Fruit fly (Drosophila melanogaster) whole organism, embryonic: ENCODE data around the gene CG31077.

ENCODE experiments used
- ATbp ChIP-seq: fragments of 200-800 bp; sonication (Bioruptor generic); optimal IDR thresholded peaks from 2 replicates; lab custom pipeline; 2017; ENCODE audit warnings: missing biosample characterization, mild to moderate bottlenecking, missing genetic modification characterization, missing genetic modification reagents
- Atf3 ChIP-seq: fragments of 200-800 bp; sonication (Bioruptor generic); optimal IDR thresholded peaks from 3 replicates; lab custom pipeline; 2016; ENCODE audit warnings: missing biosample characterization, missing genetic modification characterization
- Atf6 ChIP-seq: fragments of 200-800 bp; sonication (Bioruptor generic); IDR thresholded peaks from 2 replicates; pipeline ENCODE4 v1.3.6; 2022; ENCODE audit warnings: missing biosample characterization, missing genetic modification characterization
- Blimp-1 ChIP-seq: fragments of 200-800 bp; sonication (Bioruptor generic); optimal IDR thresholded peaks from 3 replicates; lab custom pipeline; 2018; ENCODE audit warnings: missing biosample characterization, missing genetic modification characterization, mild to moderate bottlenecking, moderate library complexity, missing genetic modification reagents
- C15 ChIP-seq: fragments of 200-800 bp; sonication (Bioruptor generic); IDR thresholded peaks from 3 replicates; pipeline ENCODE4 v1.3.6; 2022; ENCODE audit warnings: missing biosample characterization, missing genetic modification characterization
- CG14014 ChIP-seq: fragments of 200-800 bp; sonication (Bioruptor generic); IDR thresholded peaks from 2 replicates; pipeline ENCODE4 v1.3.6; 2022; ENCODE audit warnings: missing biosample characterization, missing genetic modification characterization
- CG14050 ChIP-seq: fragments of 200-800 bp; sonication (Bioruptor generic); IDR thresholded peaks from 3 replicates; pipeline ENCODE4 v1.3.6; 2022; ENCODE audit warnings: missing biosample characterization, missing genetic modification characterization
- CG14860 ChIP-seq: fragments of 200-800 bp; sonication (Bioruptor generic); IDR thresholded peaks from 3 replicates; pipeline ENCODE4 v1.3.6; 2022; ENCODE audit warnings: missing biosample characterization, missing genetic modification characterization; ENCODE audit not compliant: partially characterized antibody
- CG1529 ChIP-seq: fragments of 200-800 bp; sonication (Bioruptor generic); optimal IDR thresholded peaks from 3 replicates; lab custom pipeline; 2018; ENCODE audit warnings: missing biosample characterization, missing genetic modification characterization
- CG15514 ChIP-seq: fragments of 200-800 bp; sonication (Bioruptor generic); optimal IDR thresholded peaks from 3 replicates; lab custom pipeline; 2017; ENCODE audit warnings: missing biosample characterization, missing genetic modification characterization, mild to moderate bottlenecking, moderate library complexity, missing genetic modification reagents
- CG15696 ChIP-seq: fragments of 200-800 bp; sonication (Bioruptor generic); optimal IDR thresholded peaks from 2 replicates; lab custom pipeline; 2019; ENCODE audit warnings: missing biosample characterization, mild to moderate bottlenecking, missing genetic modification characterization, moderate library complexity
- CG16813 ChIP-seq: fragments of 200-800 bp; sonication (Bioruptor generic); IDR thresholded peaks from 3 replicates; pipeline ENCODE4 v1.3.6; 2022; ENCODE audit warnings: missing biosample characterization, missing genetic modification characterization; ENCODE audit not compliant: partially characterized antibody
- CG16863 ChIP-seq: fragments of 200-800 bp; sonication (Bioruptor generic); optimal IDR thresholded peaks from 3 replicates; lab custom pipeline; 2016; ENCODE audit warnings: missing biosample characterization, missing genetic modification characterization
- CG17385 ChIP-seq: fragments of 200-800 bp; sonication (Bioruptor generic); optimal IDR thresholded peaks from 3 replicates; lab custom pipeline; 2018; ENCODE audit warnings: missing biosample characterization, mild to moderate bottlenecking, missing genetic modification characterization
- CG32772 ChIP-seq: fragments of 200-800 bp; sonication (Bioruptor generic); IDR thresholded peaks from 2 replicates; pipeline ENCODE4 v1.3.6; 2022; ENCODE audit warnings: missing biosample characterization, missing genetic modification characterization
- CG43689 ChIP-seq: fragments of 200-800 bp; sonication (Bioruptor generic); IDR thresholded peaks from 2 replicates; pipeline ENCODE4 v1.3.6; 2022; ENCODE audit warnings: missing biosample characterization, missing genetic modification characterization
- CG6254 ChIP-seq: fragments of 200-800 bp; sonication (Bioruptor generic); optimal IDR thresholded peaks from 3 replicates; lab custom pipeline; 2017; ENCODE audit warnings: mild to moderate bottlenecking, missing biosample characterization, missing genetic modification reagents, missing genetic modification characterization
- CG7745 ChIP-seq: fragments of 200-800 bp; sonication (Bioruptor generic); optimal IDR thresholded peaks from 2 replicates; lab custom pipeline; 2018; ENCODE audit warnings: missing biosample characterization, mild to moderate bottlenecking, missing genetic modification characterization, moderate library complexity
- CG7963 ChIP-seq: fragments of 200-800 bp; sonication (Bioruptor generic); IDR thresholded peaks from 3 replicates; pipeline ENCODE4 v1.3.6; 2022; ENCODE audit warnings: missing biosample characterization, missing genetic modification characterization; ENCODE audit not compliant: partially characterized antibody
- CG8765 ChIP-seq: fragments of 200-800 bp; sonication (Bioruptor generic); IDR thresholded peaks from 2 replicates; pipeline ENCODE4 v1.3.6; 2022; ENCODE audit warnings: missing biosample characterization, missing genetic modification characterization
- CkIIα-i1 ChIP-seq: fragments of 200-800 bp; sonication (Bioruptor generic); IDR thresholded peaks from 2 replicates; pipeline ENCODE4 v1.3.6; 2022; ENCODE audit warnings: missing biosample characterization, missing genetic modification characterization
- D ChIP-seq, 2 experiments: fragments of 200-800 bp in 1 of 2; fragments of >200 bp in 1 of 2; sonication (Bioruptor generic) in 1 of 2; optimal IDR thresholded peaks; 2 replicates in 1 of 2; 3 replicates in 1 of 2; lab custom pipeline; 2017; ENCODE audit warnings: mild to moderate bottlenecking in 1 of 2, missing biosample characterization in 1 of 2, missing genetic modification characterization in 1 of 2, missing genetic modification reagents in 1 of 2
- Doc2 ChIP-seq: fragments of 200-800 bp; sonication (Bioruptor generic); IDR thresholded peaks from 2 replicates; pipeline ENCODE4 v1.3.6; 2022; ENCODE audit warnings: missing biosample characterization, missing genetic modification characterization
- Dref ChIP-seq: fragments of 200-800 bp; sonication (Bioruptor generic); IDR thresholded peaks from 2 replicates; pipeline ENCODE4 v1.3.6; 2022; ENCODE audit warnings: missing biosample characterization, missing genetic modification characterization
- Drgx ChIP-seq: fragments of 200-800 bp; sonication (Bioruptor generic); IDR thresholded peaks from 2 replicates; pipeline ENCODE4 v1.3.6; 2022; ENCODE audit warnings: missing biosample characterization, missing genetic modification characterization
- ERR ChIP-seq: fragments of 200-800 bp; sonication (Bioruptor generic); optimal IDR thresholded peaks from 2 replicates; lab custom pipeline; 2016; ENCODE audit warnings: missing biosample characterization, missing genetic modification characterization
- Fer3 ChIP-seq: fragments of 200-800 bp; sonication (Bioruptor generic); optimal IDR thresholded peaks from 2 replicates; lab custom pipeline; 2018; ENCODE audit warnings: missing biosample characterization, mild to moderate bottlenecking, missing genetic modification characterization, moderate library complexity
- Hsf ChIP-seq: fragments of 200-800 bp; sonication (Bioruptor generic); optimal IDR thresholded peaks from 3 replicates; lab custom pipeline; 2016; ENCODE audit warnings: missing biosample characterization, missing genetic modification characterization
- Lhr ChIP-seq: fragments of 200-800 bp; sonication (Bioruptor generic); optimal IDR thresholded peaks from 3 replicates; lab custom pipeline; 2017; ENCODE audit warnings: mild to moderate bottlenecking, missing biosample characterization, missing genetic modification reagents, missing genetic modification characterization
- NFAT ChIP-seq: fragments of 200-800 bp; sonication (Bioruptor generic); IDR thresholded peaks from 2 replicates; pipeline ENCODE4 v1.3.6; 2022; ENCODE audit warnings: missing biosample characterization, missing genetic modification characterization
- Optix ChIP-seq: fragments of 200-800 bp; sonication (Bioruptor generic); IDR thresholded peaks from 3 replicates; pipeline ENCODE4 v1.3.6; 2022; ENCODE audit warnings: missing biosample characterization, missing genetic modification characterization
- bbx ChIP-seq: fragments of 200-800 bp; sonication (Bioruptor generic); IDR thresholded peaks from 2 replicates; pipeline ENCODE4 v1.3.6; 2022; ENCODE audit warnings: missing biosample characterization, missing genetic modification characterization; ENCODE audit not compliant: partially characterized antibody
- chinmo ChIP-seq: fragments of 200-800 bp; sonication (Bioruptor generic); IDR thresholded peaks from 4 replicates; pipeline ENCODE4 v1.3.6; 2022; ENCODE audit warnings: missing biosample characterization, missing genetic modification characterization; ENCODE audit not compliant: partially characterized antibody
- dan ChIP-seq: fragments of 200-800 bp; sonication (Bioruptor generic); IDR thresholded peaks from 2 replicates; pipeline ENCODE4 v1.3.6; 2022; ENCODE audit warnings: missing biosample characterization, missing genetic modification characterization
- dati ChIP-seq: fragments of 200-800 bp; sonication (Bioruptor generic); IDR thresholded peaks from 2 replicates; pipeline ENCODE4 v1.3.6; 2022; ENCODE audit warnings: missing biosample characterization, missing genetic modification characterization
- dimm ChIP-seq: fragments of 200-800 bp; sonication (Bioruptor generic); IDR thresholded peaks from 2 replicates; pipeline ENCODE4 v1.3.6; 2022; ENCODE audit warnings: missing biosample characterization, missing genetic modification characterization
- dysf ChIP-seq: fragments of 200-800 bp; sonication (Bioruptor generic); IDR thresholded peaks from 3 replicates; pipeline ENCODE4 v1.3.6; 2022; ENCODE audit warnings: missing biosample characterization, missing genetic modification characterization
- esg ChIP-seq: fragments of 200-800 bp; sonication (Bioruptor generic); conservative IDR thresholded peaks from 2 replicates; pipeline ENCODE4 v1.3.6; 2022; ENCODE audit warnings: missing biosample characterization, missing genetic modification characterization
- hbn ChIP-seq: fragments of 200-800 bp; sonication (Bioruptor generic); IDR thresholded peaks from 2 replicates; pipeline ENCODE4 v1.3.6; 2022; ENCODE audit warnings: missing biosample characterization, missing genetic modification characterization; ENCODE audit not compliant: partially characterized antibody
- kah ChIP-seq: fragments of 200-800 bp; sonication (Bioruptor generic); optimal IDR thresholded peaks from 2 replicates; lab custom pipeline; 2018; ENCODE audit warnings: missing biosample characterization, mild to moderate bottlenecking, missing genetic modification characterization
- lbe ChIP-seq: fragments of 200-800 bp; sonication (Bioruptor generic); optimal IDR thresholded peaks from 2 replicates; lab custom pipeline; 2016; ENCODE audit warnings: missing biosample characterization, mild to moderate bottlenecking, missing genetic modification characterization
- nerfin-1 ChIP-seq: fragments of 200-800 bp; sonication (Bioruptor generic); optimal IDR thresholded peaks from 3 replicates; lab custom pipeline; 2019; ENCODE audit warnings: missing biosample characterization, mild to moderate bottlenecking, missing genetic modification characterization, moderate library complexity
- nmo ChIP-seq: fragments of 200-800 bp; sonication (Bioruptor generic); optimal IDR thresholded peaks from 2 replicates; lab custom pipeline; 2018; ENCODE audit warnings: missing biosample characterization, mild to moderate bottlenecking, missing genetic modification characterization, moderate library complexity
- ranshi ChIP-seq: fragments of 200-800 bp; sonication (Bioruptor generic); IDR thresholded peaks from 2 replicates; pipeline ENCODE4 v1.3.6; 2022; ENCODE audit warnings: missing biosample characterization, missing genetic modification characterization
- sr ChIP-seq: fragments of 200-800 bp; sonication (Bioruptor generic); IDR thresholded peaks from 3 replicates; pipeline ENCODE4 v1.3.6; 2022; ENCODE audit warnings: missing biosample characterization, missing genetic modification characterization
- trh ChIP-seq: fragments of 200-800 bp; sonication (Bioruptor generic); optimal IDR thresholded peaks from 2 replicates; lab custom pipeline; 2016; ENCODE audit warnings: missing biosample characterization, missing genetic modification characterization
- tup ChIP-seq: fragments of 200-800 bp; sonication (Bioruptor generic); optimal IDR thresholded peaks from 2 replicates; lab custom pipeline; 2016; ENCODE audit warnings: missing biosample characterization, mild to moderate bottlenecking, missing genetic modification characterization, moderate library complexity
- tx ChIP-seq: fragments of 200-800 bp; sonication (Bioruptor generic); optimal IDR thresholded peaks from 2 replicates; lab custom pipeline; 2016; ENCODE audit warnings: missing biosample characterization, missing genetic modification characterization
- unpg ChIP-seq: fragments of 200-800 bp; sonication (Bioruptor generic); optimal IDR thresholded peaks from 3 replicates; lab custom pipeline; 2018; ENCODE audit warnings: missing biosample characterization, mild to moderate bottlenecking, missing genetic modification characterization, moderate library complexity
- zen ChIP-seq: fragments of 200-800 bp; sonication (Bioruptor generic); optimal IDR thresholded peaks from 3 replicates; lab custom pipeline; 2018; ENCODE audit warnings: missing biosample characterization, mild to moderate bottlenecking, missing genetic modification characterization, moderate library complexity

The CG31077 gene

dm6 chr3R:26960496-26960895 is 39.1 kb upstream of the CG31077 start (continued):
- no peak for TF ChIP-seq tx
- TF ChIP-seq zen (tag; lab: Kevin White, UChicago) = no peak
- TF ChIP-seq Hsf (GFP tag; lab: Kevin White, UChicago) = no peak
- no peak for TF ChIP-seq Fer3 (tag; lab: Kevin White, UChicago)
- no peak for TF ChIP-seq Blimp-1
- no peak for TF ChIP-seq Atf3 (GFP tag; lab: Kevin White, UChicago)
- TF ChIP-seq ATbp (GFP tag; lab: Kevin White, UChicago) = no peak
- no peak for TF ChIP-seq CG16863 (GFP tag; lab: Kevin White, UChicago)
- no peak for TF ChIP-seq esg (GFP tag; lab: Robert Waterston, UW)
- no peak for TF ChIP-seq ranshi (GFP tag; lab: Robert Waterston, UW)
- TF ChIP-seq CG14050 (GFP tag; lab: Robert Waterston, UW) = no peak
- no peak for TF ChIP-seq sr
- TF ChIP-seq unpg (GFP tag; lab: Kevin White, UChicago) = no peak
- TF ChIP-seq CG16813 (GFP tag; lab: Robert Waterston, UW) = no peak
- no peak for TF ChIP-seq CG8765
- TF ChIP-seq C15 (GFP tag; lab: Robert Waterston, UW) = no peak
- no peak for TF ChIP-seq dimm
- TF ChIP-seq CG7745 = no peak
- TF ChIP-seq trh (GFP tag; lab: Kevin White, UChicago) = no peak
- TF ChIP-seq CG14860 (GFP tag; lab: Robert Waterston, UW) = no peak
- TF ChIP-seq nerfin-1 (tag; lab: Kevin White, UChicago) = peak; percentile 47
- TF ChIP-seq bbx (GFP tag; lab: Robert Waterston, UW) = no peak
- no peak for TF ChIP-seq CG15696 (tag; lab: Kevin White, UChicago)
- TF ChIP-seq Optix (GFP tag; lab: Robert Waterston, UW) = 0 out of 3 replicates have a peak, but pooled peaks have one; percentile 16
- TF ChIP-seq ERR = no peak
- 0 out of 2 replicates have a peak, but pooled peaks have one; percentile 10 for TF ChIP-seq Drgx (GFP tag; lab: Robert Waterston, UW)
- TF ChIP-seq hbn (GFP tag; lab: Robert Waterston, UW) = no peak
- TF ChIP-seq nmo = no peak
- TF ChIP-seq dan (GFP tag; lab: Robert Waterston, UW) = no peak
- TF ChIP-seq Doc2 (GFP tag; lab: Robert Waterston, UW) = no peak
- peak; percentile 16 for TF ChIP-seq CG15514
- TF ChIP-seq chinmo = peak; percentile 80; the same call in 3 of the 4 replicates
- peak; percentile 22; the same call in 1 of the 2 replicates for TF ChIP-seq CG14014 (GFP tag; lab: Robert Waterston, UW)
- TF ChIP-seq CkIIα-i1 (GFP tag; lab: Robert Waterston, UW) = no peak
- no peak for TF ChIP-seq CG1529
- TF ChIP-seq NFAT (GFP tag; lab: Robert Waterston, UW) = 0 out of 2 replicates have a peak, but pooled peaks have one; percentile 28
- TF ChIP-seq lbe = no peak
- TF ChIP-seq Dref (GFP tag; lab: Robert Waterston, UW) = no peak
- peak; percentile 53; the same call in 1 of the 2 replicates for TF ChIP-seq Atf6 (GFP tag; lab: Robert Waterston, UW)
- no peak for TF ChIP-seq CG7963 (GFP tag; lab: Robert Waterston, UW)
- TF ChIP-seq kah (GFP tag; lab: Kevin White, UChicago) = no peak
- TF ChIP-seq CG6254 (GFP tag; lab: Kevin White, UChicago) = no peak
- TF ChIP-seq Lhr (GFP tag; lab: Kevin White, UChicago) = no peak
- no peak for TF ChIP-seq dysf (GFP tag; lab: Robert Waterston, UW)
- no peak for TF ChIP-seq D (optimal IDR thresholded peaks at IDR 0.05; lab: Kevin White, UChicago)
- TF ChIP-seq D (GFP tag; optimal IDR thresholded peaks at IDR 0.05; lab: Kevin White, UChicago) = no peak
- no peak for TF ChIP-seq CG17385 (GFP tag; lab: Kevin White, UChicago)
- no peak for TF ChIP-seq CG43689 (GFP tag; lab: Robert Waterston, UW)
- 0 out of 2 replicates have a peak, but pooled peaks have one; percentile 24 for TF ChIP-seq CG32772
- TF ChIP-seq dati (GFP tag; lab: Robert Waterston, UW) = no peak
- TF ChIP-seq tup = no peak
